Worm (Caenorhabditis elegans): ENCODE results near the gene mfsd-11.

Gene mfsd-11

DNA sequence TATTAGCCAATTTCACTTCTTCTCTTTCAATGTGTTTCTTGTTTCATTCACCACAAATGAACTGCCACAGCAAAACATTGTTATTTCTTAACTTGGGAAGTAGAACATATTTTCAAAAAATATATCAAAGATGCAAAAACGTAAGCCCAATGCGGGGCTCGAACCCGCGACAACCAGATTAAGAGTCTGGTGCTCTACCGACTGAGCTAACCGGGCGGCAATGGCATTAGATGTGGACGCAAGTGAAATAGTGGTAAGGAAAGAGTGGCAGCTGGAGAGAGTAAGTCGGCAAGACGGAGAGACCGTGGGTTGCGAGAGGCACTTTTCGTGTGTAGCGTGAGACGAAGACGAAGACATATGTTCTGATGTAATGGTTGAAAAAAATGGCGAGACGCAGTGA is 47.9 kb downstream of the mfsd-11 start (continued):
- peak; percentile 83 for TF ChIP-seq nhr-90 (tag; optimal IDR thresholded peaks at IDR 0.05; ENCODE audit: poor library complexity)
- TF ChIP-seq ztf-11 (tag; optimal IDR thresholded peaks at IDR 0.05) = peak in 1 of 2 experiments; percentile 79
- peak; percentile 33 for TF ChIP-seq ztf-4 (tag; optimal IDR thresholded peaks at IDR 0.05)
- TF ChIP-seq lin-35 (GFP tag; optimal IDR thresholded peaks at IDR 0.05) = peak in 1 of 2 experiments; percentile 42
- peak; percentile 75 for TF ChIP-seq jun-1 (tag; optimal IDR thresholded peaks at IDR 0.05)
- TF ChIP-seq mef-2 (tag; optimal IDR thresholded peaks at IDR 0.05) = no peak
- peak; percentile 74 for TF ChIP-seq irx-1 (tag; optimal IDR thresholded peaks at IDR 0.05)
- TF ChIP-seq mdl-1 (tag; optimal IDR thresholded peaks at IDR 0.05) = peak in 1 of 2 experiments; percentile 59
- no peak for TF ChIP-seq hpl-2 (GFP tag; optimal IDR thresholded peaks at IDR 0.05)
- no peak for TF ChIP-seq sptf-1 (tag; optimal IDR thresholded peaks at IDR 0.05)
- peak; percentile 35 for TF ChIP-seq C04F5.9 (tag; optimal IDR thresholded peaks at IDR 0.05)
- TF ChIP-seq fkh-8 (tag; optimal IDR thresholded peaks at IDR 0.05) = peak; percentile 82
- TF ChIP-seq ceh-8 (GFP tag; optimal IDR thresholded peaks at IDR 0.05) = peak; percentile 79
- no peak for TF ChIP-seq ets-5 (GFP tag; IDR thresholded peaks at IDR 0.05)
- TF ChIP-seq skn-1 (tag; optimal IDR thresholded peaks at IDR 0.05) = no peak
- no peak for TF ChIP-seq nhr-84 (tag; optimal IDR thresholded peaks at IDR 0.05)
- no peak for TF ChIP-seq nhr-28 (tag; optimal IDR thresholded peaks at IDR 0.05)
- no peak for TF ChIP-seq nhr-11 (tag; optimal IDR thresholded peaks at IDR 0.05)
- no peak for TF ChIP-seq egl-27 (tag; optimal IDR thresholded peaks at IDR 0.05)
- TF ChIP-seq nhr-19 (GFP tag; conservative IDR thresholded peaks at IDR 0.05) = peak; percentile 86
- TF ChIP-seq nhr-237 (tag; optimal IDR thresholded peaks at IDR 0.05) = no peak
- peak; percentile 83 for TF ChIP-seq egl-13 (tag; optimal IDR thresholded peaks at IDR 0.05)
- TF ChIP-seq lin-14 (GFP tag; optimal IDR thresholded peaks at IDR 0.05) = peak; percentile 87
- TF ChIP-seq mab-9 (GFP tag; IDR thresholded peaks at IDR 0.05) = peak; percentile 52
- TF ChIP-seq unc-86 (tag; optimal IDR thresholded peaks at IDR 0.05) = peak; percentile 79
- TF ChIP-seq snpc-4 (tag; optimal IDR thresholded peaks at IDR 0.05) = no peak
- TF ChIP-seq fkh-4 (tag; optimal IDR thresholded peaks at IDR 0.05; ENCODE audit: borderline replicate concordance) = no peak
- peak; percentile 71 for TF ChIP-seq vab-15 (tag; optimal IDR thresholded peaks at IDR 0.05)
- TF ChIP-seq blmp-1 (tag; optimal IDR thresholded peaks at IDR 0.05) = no peak
- peak; percentile 35 for TF ChIP-seq zip-4 (GFP tag; optimal IDR thresholded peaks at IDR 0.05)
- no peak for TF ChIP-seq nhr-76 (tag; optimal IDR thresholded peaks at IDR 0.05)
- TF ChIP-seq lsy-2 (tag; optimal IDR thresholded peaks at IDR 0.05) = peak; percentile 66 to 74
- TF ChIP-seq C16A3.4 (tag; optimal IDR thresholded peaks at IDR 0.05) = peak; percentile 58
- TF ChIP-seq ceh-88 (GFP tag; IDR thresholded peaks at IDR 0.05) = peak; percentile 50; the same call in 1 of the 2 replicates
- no peak for TF ChIP-seq Y116A8C.19 (tag; optimal IDR thresholded peaks at IDR 0.05; ENCODE audit: borderline replicate concordance)
- peak; percentile 60 for TF ChIP-seq lir-3 (tag; optimal IDR thresholded peaks at IDR 0.05; ENCODE audit: poor library complexity)
- no peak for TF ChIP-seq zag-1 (tag; optimal IDR thresholded peaks at IDR 0.05)
- TF ChIP-seq isw-1 (GFP tag; IDR thresholded peaks at IDR 0.05) = peak; percentile 33
- TF ChIP-seq nhr-47 (tag; optimal IDR thresholded peaks at IDR 0.05) = peak; percentile 88
- peak; percentile 13 for TF ChIP-seq sup-37 (GFP tag; optimal IDR thresholded peaks at IDR 0.05)
- TF ChIP-seq elt-2 (tag; optimal IDR thresholded peaks at IDR 0.05) = peak; percentile 38
- peak; percentile 78 for TF ChIP-seq nhr-85 (tag)
- TF ChIP-seq dsc-1 (tag; optimal IDR thresholded peaks at IDR 0.05) = peak; percentile 95
- TF ChIP-seq C34B4.2 (tag; optimal IDR thresholded peaks at IDR 0.05) = no peak
- peak; percentile 37; the same call in 1 of the 2 replicates for TF ChIP-seq grh-1 (GFP tag; IDR thresholded peaks at IDR 0.05)
- TF ChIP-seq nhr-20 (tag; optimal IDR thresholded peaks at IDR 0.05) = peak; percentile 82
- no peak for TF ChIP-seq unc-98 (GFP tag; IDR thresholded peaks at IDR 0.05)
- TF ChIP-seq lin-13 (GFP tag; optimal IDR thresholded peaks at IDR 0.05) = peak; percentile 19
- TF ChIP-seq ces-1 (GFP tag; optimal IDR thresholded peaks at IDR 0.05) = peak; percentile 19
- TF ChIP-seq F16B12.6 (tag; optimal IDR thresholded peaks at IDR 0.05) = no peak
- TF ChIP-seq unc-130 (tag; optimal IDR thresholded peaks at IDR 0.05) = peak; percentile 60
- TF ChIP-seq lin-15B (tag; optimal IDR thresholded peaks at IDR 0.05) = no peak
- peak; percentile 63 for TF ChIP-seq sox-4 (tag; optimal IDR thresholded peaks at IDR 0.05)
- no peak for TF ChIP-seq ama-1 (optimal IDR thresholded peaks at IDR 0.05)

All from whole organism, L1 larva.